Worm (Caenorhabditis elegans) whole organism, L4 larva: Measurements from ENCODE around the gene C25G4.8.

Experiments
- ZK546.5 ChIP-seq, 2 experiments: sonication (generic microtip); optimal IDR thresholded peaks; 2 replicates each; lab custom pipeline; 2017; ENCODE audit warnings: missing biosample characterization in 2 of 2, missing genetic modification characterization in 2 of 2
- aly-2 ChIP-seq: sonication (generic microtip); optimal IDR thresholded peaks from 2 replicates; lab custom pipeline; 2018; ENCODE audit warnings: missing biosample characterization, missing genetic modification characterization
- ceh-82 ChIP-seq: sonication (generic microtip); optimal IDR thresholded peaks from 2 replicates; lab custom pipeline; 2017; ENCODE audit warnings: missing biosample characterization, missing genetic modification characterization
- egl-27 ChIP-seq: sonication (generic microtip); optimal IDR thresholded peaks from 3 replicates; lab custom pipeline; 2017; ENCODE audit warnings: missing biosample characterization, missing genetic modification reagents, missing genetic modification characterization
- hlh-30 ChIP-seq: sonication (generic microtip); optimal IDR thresholded peaks from 2 replicates; lab custom pipeline; 2017; ENCODE audit warnings: antibody characterized with exemption, mild to moderate bottlenecking, missing genetic modification characterization, missing compliant biosample characterization; ENCODE audit not compliant: insufficient read depth
- lin-38 ChIP-seq: fragments of 200-800 bp; sonication (Bioruptor generic); IDR thresholded peaks from 2 replicates; pipeline ENCODE4 v1.3.6; 2022; ENCODE audit warnings: missing genetic modification reagents, missing genetic modification characterization, missing compliant biosample characterization
- mep-1 ChIP-seq: fragments of 150-350 bp; sonication (generic microtip); optimal IDR thresholded peaks from 3 replicates; lab custom pipeline; 2014; ENCODE audit warnings: missing biosample characterization, missing genetic modification characterization
- nhr-76 ChIP-seq: fragments of 150-350 bp; optimal IDR thresholded peaks from 2 replicates; lab custom pipeline; 2014; ENCODE audit warnings: missing biosample characterization, missing genetic modification characterization
- pha-4 ChIP-seq, 2 experiments: fragments of 150-350 bp in 1 of 2; fragments of 200-800 bp in 1 of 2; sonication (Bioruptor generic) in 1 of 2; IDR thresholded peaks in 1 of 2; optimal IDR thresholded peaks in 1 of 2; 2 replicates each; pipeline versions ENCODE4 v1.3.6 to Lab custom; 2014 to 2022; ENCODE audit warnings: missing genetic modification characterization in 2 of 2, missing genetic modification reagents in 2 of 2, missing biosample characterization in 1 of 2, missing compliant biosample characterization in 1 of 2
- skn-1 ChIP-seq: fragments of 150-350 bp; optimal IDR thresholded peaks from 2 replicates; lab custom pipeline; 2014; ENCODE audit warnings: missing biosample characterization, missing genetic modification characterization
- ztf-11 ChIP-seq: fragments of 150-350 bp; optimal IDR thresholded peaks from 2 replicates; lab custom pipeline; 2014; ENCODE audit warnings: missing biosample characterization, missing genetic modification characterization

ce11 chrIV:12456613-12457012 is 6.7 kb downstream of the C25G4.8 start, which contains the start of gene C25G4.7:
- TF ChIP-seq ztf-11 (tag; lab: Kevin White, UChicago) = no peak
- no peak for TF ChIP-seq pha-4 (GFP tag; IDR thresholded peaks at IDR 0.05; lab: Robert Waterston, UW)
- TF ChIP-seq pha-4 (tag; optimal IDR thresholded peaks at IDR 0.05; lab: Kevin White, UChicago) = no peak
- TF ChIP-seq skn-1 = no peak
- no peak for TF ChIP-seq ZK546.5 (tag; optimal IDR thresholded peaks at IDR 0.05; lab: Kevin White, UChicago)
- TF ChIP-seq hlh-30 (tag; lab: Kevin White, UChicago) = no peak
- no peak for TF ChIP-seq aly-2 (tag; lab: Kevin White, UChicago)
- no peak for TF ChIP-seq mep-1 (tag; lab: Kevin White, UChicago)
- TF ChIP-seq nhr-76 (tag; lab: Kevin White, UChicago) = no peak
- no peak for TF ChIP-seq lin-38 (GFP tag; lab: Robert Waterston, UW)
- no peak for TF ChIP-seq ceh-82 (tag; lab: Kevin White, UChicago)
- no peak for TF ChIP-seq egl-27
